Worm (Caenorhabditis elegans) whole organism, L4 larva: Measurements from ENCODE around the gene nas-11.

ENCODE experiments used
- F26F4.8 ChIP-seq: fragments of 200-800 bp; sonication (Bioruptor generic); conservative IDR thresholded peaks from 2 replicates; pipeline ENCODE4 v1.3.6; 2022; ENCODE audit warnings: missing genetic modification characterization, missing compliant biosample characterization
- F37D6.2 ChIP-seq: sonication (generic microtip); optimal IDR thresholded peaks from 2 replicates; lab custom pipeline; 2016; ENCODE audit warnings: mild to moderate bottlenecking, missing genetic modification characterization, missing compliant biosample characterization
- T26A8.4 ChIP-seq: fragments of 200-800 bp; sonication (Bioruptor generic); IDR thresholded peaks from 2 replicates; pipeline ENCODE4 v1.3.6; 2022; ENCODE audit warnings: missing genetic modification characterization, missing compliant biosample characterization
- Y5F2A.4 ChIP-seq: fragments of 200-800 bp; sonication (Bioruptor generic); optimal IDR thresholded peaks from 2 replicates; lab custom pipeline; 2018; ENCODE audit warnings: mild to moderate bottlenecking, missing genetic modification characterization, missing compliant biosample characterization
- ZK337.2 ChIP-seq: fragments of 200-800 bp; sonication (Bioruptor generic); IDR thresholded peaks from 2 replicates; pipeline ENCODE4 v1.3.6; 2022; ENCODE audit warnings: missing genetic modification reagents, missing genetic modification characterization, missing compliant biosample characterization
- ama-1 ChIP-seq: fragments of 150-350 bp; optimal IDR thresholded peaks from 2 replicates; lab custom pipeline; 2014; ENCODE audit warnings: inconsistent platforms, mixed read lengths
- daf-16 ChIP-seq, 3 experiments: sonication (generic microtip); optimal IDR thresholded peaks; 2 replicates each; lab custom pipeline; 2016 to 2017; ENCODE audit warnings: missing genetic modification characterization in 3 of 3, missing genetic modification reagents in 3 of 3, mild to moderate bottlenecking in 2 of 3, missing compliant biosample characterization in 2 of 3, missing biosample characterization in 1 of 3, moderate library complexity in 1 of 3
- dmd-6 ChIP-seq: fragments of 200-800 bp; sonication (Bioruptor generic); IDR thresholded peaks from 2 replicates; pipeline ENCODE4 v1.3.6; 2022; ENCODE audit warnings: missing genetic modification reagents, missing genetic modification characterization, missing compliant biosample characterization
- dve-1 ChIP-seq: sonication (generic microtip); optimal IDR thresholded peaks from 2 replicates; lab custom pipeline; 2017; ENCODE audit warnings: antibody characterized with exemption, mild to moderate bottlenecking, missing genetic modification characterization, missing compliant biosample characterization; ENCODE audit not compliant: insufficient read depth
- egl-43 ChIP-seq: fragments of 200-800 bp; sonication (Bioruptor generic); IDR thresholded peaks from 2 replicates; pipeline ENCODE4 v1.3.6; 2022; ENCODE audit warnings: missing genetic modification reagents, missing genetic modification characterization, missing compliant biosample characterization
- fos-1 ChIP-seq: fragments of 150-350 bp; optimal IDR thresholded peaks from 2 replicates; lab custom pipeline; 2014; ENCODE audit warnings: missing biosample characterization, missing genetic modification characterization
- gei-8 ChIP-seq: fragments of 200-800 bp; sonication (Bioruptor generic); optimal IDR thresholded peaks from 2 replicates; lab custom pipeline; 2018; ENCODE audit warnings: mild to moderate bottlenecking, missing genetic modification characterization, missing compliant biosample characterization
- hif-1 ChIP-seq, 2 experiments: sonication (generic microtip); optimal IDR thresholded peaks; 2 replicates each; lab custom pipeline; 2016 to 2017; ENCODE audit warnings: missing compliant biosample characterization in 2 of 2, missing genetic modification characterization in 2 of 2, missing genetic modification reagents in 2 of 2, missing genotype in 2 of 2, mild to moderate bottlenecking in 1 of 2
- hlh-11 ChIP-seq: fragments of 200-800 bp; sonication (Bioruptor generic); optimal IDR thresholded peaks from 2 replicates; lab custom pipeline; 2018; ENCODE audit warnings: mild to moderate bottlenecking, missing genetic modification characterization, missing compliant biosample characterization
- hlh-30 ChIP-seq: sonication (generic microtip); optimal IDR thresholded peaks from 2 replicates; lab custom pipeline; 2017; ENCODE audit warnings: antibody characterized with exemption, mild to moderate bottlenecking, missing genetic modification characterization, missing compliant biosample characterization; ENCODE audit not compliant: insufficient read depth
- hmg-1.1 ChIP-seq: fragments of 200-800 bp; sonication (Bioruptor generic); IDR thresholded peaks from 2 replicates; pipeline ENCODE4 v1.3.6; 2022; ENCODE audit warnings: missing genetic modification reagents, missing genetic modification characterization, missing compliant biosample characterization
- lin-1 ChIP-seq: fragments of 200-800 bp; sonication (Bioruptor generic); IDR thresholded peaks from 2 replicates; pipeline ENCODE4 v1.3.6; 2022; ENCODE audit warnings: missing genetic modification reagents, missing genetic modification characterization, missing compliant biosample characterization
- lin-15B ChIP-seq: fragments of 150-350 bp; sonication (generic microtip); optimal IDR thresholded peaks from 3 replicates; lab custom pipeline; 2014; ENCODE audit warnings: missing biosample characterization, missing genetic modification characterization
- lsy-2 ChIP-seq, 2 experiments: fragments of 150-350 bp in 1 of 2; sonication (generic microtip) in 1 of 2; optimal IDR thresholded peaks; 2 replicates each; lab custom pipeline; 2014 to 2017; ENCODE audit warnings: missing biosample characterization in 2 of 2, missing genetic modification characterization in 2 of 2
- mdl-1 ChIP-seq, 2 experiments: fragments of 150-350 bp in 1 of 2; sonication (generic microtip) in 1 of 2; optimal IDR thresholded peaks; 2 replicates each; lab custom pipeline; 2014 to 2017; ENCODE audit warnings: missing biosample characterization in 2 of 2, missing genetic modification characterization in 2 of 2
- mxl-3 ChIP-seq: fragments of 200-800 bp; sonication (Bioruptor generic); optimal IDR thresholded peaks from 2 replicates; lab custom pipeline; 2018; ENCODE audit warnings: mild to moderate bottlenecking, missing genetic modification characterization, missing compliant biosample characterization
- nhr-10 ChIP-seq: fragments of 150-350 bp; optimal IDR thresholded peaks from 2 replicates; lab custom pipeline; 2014; ENCODE audit warnings: missing biosample characterization, missing genetic modification characterization
- nhr-111 ChIP-seq: fragments of 200-800 bp; sonication (Bioruptor generic); optimal IDR thresholded peaks from 2 replicates; lab custom pipeline; 2018; ENCODE audit warnings: mild to moderate bottlenecking, missing genetic modification characterization, missing compliant biosample characterization
- nhr-28 ChIP-seq: fragments of 150-350 bp; optimal IDR thresholded peaks from 2 replicates; lab custom pipeline; 2014; ENCODE audit warnings: missing biosample characterization, missing genetic modification characterization
- nhr-48 ChIP-seq: sonication (generic microtip); optimal IDR thresholded peaks from 2 replicates; lab custom pipeline; 2016; ENCODE audit warnings: mild to moderate bottlenecking, missing genetic modification characterization, missing compliant biosample characterization
- nhr-76 ChIP-seq: fragments of 150-350 bp; optimal IDR thresholded peaks from 2 replicates; lab custom pipeline; 2014; ENCODE audit warnings: missing biosample characterization, missing genetic modification characterization
- nhr-77 ChIP-seq: fragments of 150-350 bp; optimal IDR thresholded peaks from 2 replicates; lab custom pipeline; 2014; ENCODE audit warnings: missing biosample characterization, missing genetic modification characterization
- php-3 ChIP-seq: fragments of 200-800 bp; sonication (Bioruptor generic); IDR thresholded peaks from 2 replicates; pipeline ENCODE4 v1.3.6; 2022; ENCODE audit warnings: missing genetic modification reagents, missing genetic modification characterization, missing compliant biosample characterization
- pqm-1 ChIP-seq: sonication (generic microtip); optimal IDR thresholded peaks from 2 replicates; lab custom pipeline; 2017; ENCODE audit warnings: missing biosample characterization, missing genetic modification characterization
- sdz-12 ChIP-seq: fragments of 200-800 bp; sonication (Bioruptor generic); optimal IDR thresholded peaks from 2 replicates; lab custom pipeline; 2018; ENCODE audit warnings: mild to moderate bottlenecking, missing genetic modification characterization, missing compliant biosample characterization
- set-16 ChIP-seq: fragments of 200-800 bp; sonication (Bioruptor generic); IDR thresholded peaks from 2 replicates; pipeline ENCODE4 v1.3.6; 2022; ENCODE audit warnings: missing genetic modification reagents, missing genetic modification characterization, missing compliant biosample characterization
- skn-1 ChIP-seq: fragments of 150-350 bp; optimal IDR thresholded peaks from 2 replicates; lab custom pipeline; 2014; ENCODE audit warnings: missing biosample characterization, missing genetic modification characterization
- vab-7 ChIP-seq: fragments of 200-800 bp; sonication (Bioruptor generic); IDR thresholded peaks from 2 replicates; pipeline ENCODE4 v1.3.6; 2022; ENCODE audit warnings: missing genetic modification reagents, missing genetic modification characterization, missing compliant biosample characterization
- zag-1 ChIP-seq: fragments of 150-350 bp; optimal IDR thresholded peaks from 2 replicates; lab custom pipeline; 2014; ENCODE audit warnings: missing biosample characterization, missing genetic modification characterization
- zip-11 ChIP-seq: fragments of 200-800 bp; sonication (Bioruptor generic); IDR thresholded peaks from 2 replicates; pipeline ENCODE4 v1.3.6; 2022; ENCODE audit warnings: missing genetic modification characterization, missing compliant biosample characterization

nas-11 gene

ce11 chrX:6665129-6665858, 48.1 kb upstream of the nas-11 start:
- TF ChIP-seq mdl-1 (tag; optimal IDR thresholded peaks at IDR 0.05; lab: Kevin White, UChicago) (peak in 1 of 2 experiments; percentile 36), zip-11 (GFP tag; lab: Robert Waterston, UW) (no peak), egl-43 (GFP tag; lab: Robert Waterston, UW) (no peak), lin-15B (tag; lab: Kevin White, UChicago) (no peak), dve-1 (tag; lab: Kevin White, UChicago) (peak; percentile 49), hlh-11 (tag; lab: Kevin White, UChicago) (peak; percentile 81), pqm-1 (tag; lab: Kevin White, UChicago) (peak; percentile 38), nhr-48 (tag; lab: Kevin White, UChicago) (peak; percentile 22), hlh-30 (tag; lab: Kevin White, UChicago) (peak; percentile 47), dmd-6 (GFP tag; lab: Robert Waterston, UW) (peak; percentile 68), nhr-111 (GFP tag; lab: Kevin White, UChicago) (no peak), nhr-28 (tag; lab: Kevin White, UChicago) (peak; percentile 75), daf-16 (GFP tag; optimal IDR thresholded peaks at IDR 0.05; lab: Kevin White, UChicago) (no peak), daf-16 (tag; optimal IDR thresholded peaks at IDR 0.05; lab: Kevin White, UChicago) (peak; percentile 49), fos-1 (tag; lab: Kevin White, UChicago) (no peak), gei-8 (GFP tag; lab: Kevin White, UChicago) (no peak), lsy-2 (tag; optimal IDR thresholded peaks at IDR 0.05; lab: Kevin White, UChicago) (peak in 1 of 2 experiments; percentile 8), php-3 (GFP tag; lab: Robert Waterston, UW) (0 out of 2 replicates have a peak, but pooled peaks have one; percentile 28), hif-1 (tag; optimal IDR thresholded peaks at IDR 0.05; lab: Kevin White, UChicago) (peak in 1 of 2 experiments; percentile 68)

- TF ChIP-seq pqm-1 (tag; lab: Kevin White, UChicago) (peak; percentile 85), lin-1 (no peak), hlh-11 (tag; lab: Kevin White, UChicago) (peak; percentile 65), dve-1 (tag; lab: Kevin White, UChicago) (peak; percentile 54), nhr-28 (tag; lab: Kevin White, UChicago) (peak; percentile 75), F37D6.2 (tag; lab: Kevin White, UChicago) (no peak), daf-16 (GFP tag; optimal IDR thresholded peaks at IDR 0.05; lab: Kevin White, UChicago) (no peak), daf-16 (tag; optimal IDR thresholded peaks at IDR 0.05; lab: Kevin White, UChicago) (peak; percentile 91), dmd-6 (GFP tag; lab: Robert Waterston, UW) (peak; percentile 66)
Measured at ce11 chrX:6667468-6667867, 45.9 kb upstream of the nas-11 start.

ce11 chrX:6668911-6669310, 44.5 kb upstream of the nas-11 start, which contains the start of gene nhr-137:
Gene nhr-137 (minus strand): TSS chrX:6669011.
- TF ChIP-seq set-16 (GFP tag; lab: Robert Waterston, UW) (peak; percentile 74), F26F4.8 (GFP tag; lab: Robert Waterston, UW) (0 out of 2 replicates have a peak, but pooled peaks have one; percentile 11), mxl-3 (GFP tag; lab: Kevin White, UChicago) (no peak), skn-1 (tag; lab: Kevin White, UChicago) (no peak), Y5F2A.4 (GFP tag; lab: Kevin White, UChicago) (no peak), T26A8.4 (no peak)

ce11 chrX:6669366-6669765, 44.0 kb upstream of the nas-11 start:
- TF ChIP-seq nhr-76 (tag; lab: Kevin White, UChicago): no peak
- TF ChIP-seq hmg-1.1 (GFP tag; lab: Robert Waterston, UW): no peak
- no peak for TF ChIP-seq ZK337.2 (GFP tag; lab: Robert Waterston, UW)
- no peak for TF ChIP-seq zag-1 (tag; lab: Kevin White, UChicago)
- TF ChIP-seq nhr-10 (tag; lab: Kevin White, UChicago): no peak
- no peak for TF ChIP-seq T26A8.4
- no peak for TF ChIP-seq sdz-12
- no peak for TF ChIP-seq dve-1 (tag; lab: Kevin White, UChicago)
- TF ChIP-seq nhr-77 (tag; lab: Kevin White, UChicago): no peak
- TF ChIP-seq vab-7 (GFP tag; lab: Robert Waterston, UW): no peak
- no peak for TF ChIP-seq nhr-48 (tag; lab: Kevin White, UChicago)
- no peak for TF ChIP-seq ama-1 (lab: Kevin White, UChicago)
